Fruit fly (Drosophila melanogaster): ENCODE data around the gene CG33523.

Gene CG33523

dm6 chr3L:5940431-5940830, 16.8 kb downstream of the CG33523 start:
- TF ChIP-seq CG11617 (GFP tag; optimal IDR thresholded peaks at IDR 0.05) (no peak), Crg-1 (GFP tag; optimal IDR thresholded peaks at IDR 0.05) (no peak), CG12768 (GFP tag; optimal IDR thresholded peaks at IDR 0.05) (no peak), Clk (GFP tag; optimal IDR thresholded peaks at IDR 0.05) (no peak), cic (GFP tag; optimal IDR thresholded peaks at IDR 0.05) (no peak)

dm6 chr3L:5941086-5941485, 17.4 kb downstream of the CG33523 start:
- no peak for TF ChIP-seq Hr96 (GFP tag; optimal IDR thresholded peaks at IDR 0.05)
- no peak for TF ChIP-seq bab1 (GFP tag; optimal IDR thresholded peaks at IDR 0.05)
- no peak for TF ChIP-seq CG33017 (tag; optimal IDR thresholded peaks at IDR 0.05)
- TF ChIP-seq CG1620 (GFP tag; optimal IDR thresholded peaks at IDR 0.05), result no peak
- TF ChIP-seq CG14711 (tag; optimal IDR thresholded peaks at IDR 0.05), result no peak
- TF ChIP-seq kay (GFP tag; ENCODE audit: borderline replicate concordance), result no peak
- no peak for TF ChIP-seq Mnt (GFP tag; optimal IDR thresholded peaks at IDR 0.05)
- TF ChIP-seq CG7045 (GFP tag; optimal IDR thresholded peaks at IDR 0.05), result no peak
- TF ChIP-seq cnc (optimal IDR thresholded peaks at IDR 0.05), result no peak
- TF ChIP-seq toe (GFP tag; optimal IDR thresholded peaks at IDR 0.05), result no peak
- no peak for TF ChIP-seq ovo (GFP tag; optimal IDR thresholded peaks at IDR 0.05)
- TF ChIP-seq CG11617 (GFP tag; optimal IDR thresholded peaks at IDR 0.05), result no peak
- no peak for TF ChIP-seq Clk (GFP tag; optimal IDR thresholded peaks at IDR 0.05)
- no peak for TF ChIP-seq CG12768 (GFP tag; optimal IDR thresholded peaks at IDR 0.05)
- TF ChIP-seq CG7101 (tag; optimal IDR thresholded peaks at IDR 0.05), result no peak
- no peak for TF ChIP-seq tj (GFP tag; optimal IDR thresholded peaks at IDR 0.05)
- TF ChIP-seq cic (GFP tag; optimal IDR thresholded peaks at IDR 0.05), result no peak
- TF ChIP-seq pad (GFP tag; optimal IDR thresholded peaks at IDR 0.05), result no peak

- no peak for TF ChIP-seq cnc (optimal IDR thresholded peaks at IDR 0.05)
- TF ChIP-seq CG7101 (tag; optimal IDR thresholded peaks at IDR 0.05), result no peak
- no peak for TF ChIP-seq CG7045 (GFP tag; optimal IDR thresholded peaks at IDR 0.05)
These were observed 17.8 kb downstream of the CG33523 start for dm6 chr3L:5941508-5941907.

dm6 chr3L:5943348-5943904, 19.8 kb downstream of the CG33523 start:
- TF ChIP-seq CG7045 (GFP tag; optimal IDR thresholded peaks at IDR 0.05) (no peak), kay (GFP tag; ENCODE audit: borderline replicate concordance) (no peak), tj (GFP tag; optimal IDR thresholded peaks at IDR 0.05) (no peak), bab1 (GFP tag; optimal IDR thresholded peaks at IDR 0.05) (no peak), CG5204 (GFP tag; optimal IDR thresholded peaks at IDR 0.05) (no peak), CG12768 (GFP tag; optimal IDR thresholded peaks at IDR 0.05) (no peak), pad (GFP tag; optimal IDR thresholded peaks at IDR 0.05) (no peak), CG1620 (GFP tag; optimal IDR thresholded peaks at IDR 0.05) (no peak), CG33017 (tag; optimal IDR thresholded peaks at IDR 0.05) (no peak), cic (GFP tag; optimal IDR thresholded peaks at IDR 0.05) (no peak), Hr96 (GFP tag; optimal IDR thresholded peaks at IDR 0.05) (no peak), CG11617 (GFP tag; optimal IDR thresholded peaks at IDR 0.05) (no peak), CG7101 (tag; optimal IDR thresholded peaks at IDR 0.05) (no peak), cnc (optimal IDR thresholded peaks at IDR 0.05) (no peak), ovo (GFP tag; optimal IDR thresholded peaks at IDR 0.05) (no peak), toe (GFP tag; optimal IDR thresholded peaks at IDR 0.05) (no peak)

- no peak for TF ChIP-seq Hr96 (GFP tag; optimal IDR thresholded peaks at IDR 0.05)
- no peak for TF ChIP-seq bab1 (GFP tag; optimal IDR thresholded peaks at IDR 0.05)
- TF ChIP-seq tj (GFP tag; optimal IDR thresholded peaks at IDR 0.05), result no peak
These were observed 21.9 kb downstream of the CG33523 start for dm6 chr3L:5945571-5945970.

dm6 chr3L:5947110-5947731, 23.6 kb downstream of the CG33523 start:
- TF ChIP-seq cic (GFP tag; optimal IDR thresholded peaks at IDR 0.05) (no peak), ovo (GFP tag; optimal IDR thresholded peaks at IDR 0.05) (no peak), Hr96 (GFP tag; optimal IDR thresholded peaks at IDR 0.05) (no peak), CG11617 (GFP tag; optimal IDR thresholded peaks at IDR 0.05) (no peak), CG12768 (GFP tag; optimal IDR thresholded peaks at IDR 0.05) (no peak), CG1620 (GFP tag; optimal IDR thresholded peaks at IDR 0.05) (no peak), CG33017 (tag; optimal IDR thresholded peaks at IDR 0.05) (no peak), bab1 (GFP tag; optimal IDR thresholded peaks at IDR 0.05) (no peak), CG5204 (GFP tag; optimal IDR thresholded peaks at IDR 0.05) (no peak), cnc (optimal IDR thresholded peaks at IDR 0.05) (no peak), pad (GFP tag; optimal IDR thresholded peaks at IDR 0.05) (no peak)

dm6 chr3L:5950467-5950866, 26.8 kb downstream of the CG33523 start, which contains the start of gene Egfrap:
TSS of gene Egfrap (minus strand) at chr3L:5950658.
- TF ChIP-seq CG5204 (GFP tag; optimal IDR thresholded peaks at IDR 0.05) (no peak), ovo (GFP tag; optimal IDR thresholded peaks at IDR 0.05) (no peak), cnc (optimal IDR thresholded peaks at IDR 0.05) (no peak), cic (GFP tag; optimal IDR thresholded peaks at IDR 0.05) (no peak), CG7101 (tag; optimal IDR thresholded peaks at IDR 0.05) (no peak), toe (GFP tag; optimal IDR thresholded peaks at IDR 0.05) (no peak), tj (GFP tag; optimal IDR thresholded peaks at IDR 0.05) (no peak), Clk (GFP tag; optimal IDR thresholded peaks at IDR 0.05) (no peak), CG12768 (GFP tag; optimal IDR thresholded peaks at IDR 0.05) (no peak), CG7045 (GFP tag; optimal IDR thresholded peaks at IDR 0.05) (no peak), CG1620 (GFP tag; optimal IDR thresholded peaks at IDR 0.05) (no peak), kay (GFP tag; ENCODE audit: borderline replicate concordance) (no peak), CG11617 (GFP tag; optimal IDR thresholded peaks at IDR 0.05) (no peak), Mnt (GFP tag; optimal IDR thresholded peaks at IDR 0.05) (no peak), bab1 (GFP tag; optimal IDR thresholded peaks at IDR 0.05) (no peak), CG14711 (tag; optimal IDR thresholded peaks at IDR 0.05) (no peak)
